Fruit fly (Drosophila melanogaster) whole organism, adult: ENCODE data around the gene CG10280.

Experiments
- CG11617 ChIP-seq: fragments of 200-800 bp; sonication (Bioruptor generic); optimal IDR thresholded peaks from 2 replicates; lab custom pipeline; 2017; ENCODE audit warnings: mild to moderate bottlenecking, missing biosample characterization, missing genetic modification reagents, missing genetic modification characterization
- CG14711 ChIP-seq: fragments of 200-800 bp; sonication (Bioruptor generic); optimal IDR thresholded peaks from 2 replicates; lab custom pipeline; 2018; ENCODE audit warnings: missing biosample characterization, mild to moderate bottlenecking, missing genetic modification characterization, moderate library complexity
- CG1620 ChIP-seq: fragments of 200-800 bp; sonication (Bioruptor generic); optimal IDR thresholded peaks from 2 replicates; lab custom pipeline; 2016; ENCODE audit warnings: missing biosample characterization, missing genetic modification characterization
- CG33017 ChIP-seq: fragments of 200-800 bp; sonication (Bioruptor generic); optimal IDR thresholded peaks from 2 replicates; lab custom pipeline; 2018; ENCODE audit warnings: missing biosample characterization, mild to moderate bottlenecking, missing genetic modification characterization, moderate library complexity
- CG7045 ChIP-seq: fragments of 200-800 bp; sonication (Bioruptor generic); optimal IDR thresholded peaks from 2 replicates; lab custom pipeline; 2017; ENCODE audit warnings: missing biosample characterization, mild to moderate bottlenecking, missing genetic modification characterization
- CG7101 ChIP-seq: fragments of 200-800 bp; sonication (Bioruptor generic); optimal IDR thresholded peaks from 2 replicates; lab custom pipeline; 2018; ENCODE audit warnings: missing biosample characterization, mild to moderate bottlenecking, missing genetic modification characterization, moderate library complexity
- Hr96 ChIP-seq: fragments of 200-800 bp; sonication (Bioruptor generic); optimal IDR thresholded peaks from 2 replicates; lab custom pipeline; 2016; ENCODE audit warnings: missing biosample characterization, missing genetic modification characterization
- Mnt ChIP-seq: fragments of 200-800 bp; sonication (Bioruptor generic); optimal IDR thresholded peaks from 2 replicates; lab custom pipeline; 2016; ENCODE audit warnings: missing biosample characterization, mild to moderate bottlenecking, missing genetic modification characterization
- cic ChIP-seq: fragments of 200-800 bp; sonication (Bioruptor generic); optimal IDR thresholded peaks from 2 replicates; lab custom pipeline; 2017; ENCODE audit warnings: missing biosample characterization, mild to moderate bottlenecking, missing genetic modification characterization, moderate library complexity
- kay ChIP-seq: fragments of 200-800 bp; sonication (Bioruptor generic); peaks from one replicate; lab custom pipeline; 2016; ENCODE audit warnings: missing biosample characterization, missing genetic modification characterization, borderline replicate concordance
- ovo ChIP-seq: fragments of 200-800 bp; sonication (Bioruptor generic); optimal IDR thresholded peaks from 2 replicates; lab custom pipeline; 2016; ENCODE audit warnings: missing biosample characterization, missing genetic modification characterization
- pad ChIP-seq: fragments of 200-800 bp; sonication (Bioruptor generic); optimal IDR thresholded peaks from 3 replicates; lab custom pipeline; 2017; ENCODE audit warnings: missing biosample characterization, missing genetic modification characterization, mild to moderate bottlenecking, moderate library complexity, missing genetic modification reagents

dm6 chr3R:6006595-6006994 lies 5.1 kb downstream of the CG10280 start:
- TF ChIP-seq kay (GFP tag; lab: Kevin White, UChicago) (no peak), CG1620 (GFP tag; lab: Kevin White, UChicago) (no peak), Mnt (GFP tag; lab: Kevin White, UChicago) (no peak), CG33017 (tag; lab: Kevin White, UChicago) (no peak), CG11617 (GFP tag; lab: Kevin White, UChicago) (no peak), Hr96 (no peak), pad (GFP tag; lab: Kevin White, UChicago) (no peak), CG14711 (tag; lab: Kevin White, UChicago) (no peak), ovo (GFP tag; lab: Kevin White, UChicago) (no peak), CG7101 (tag; lab: Kevin White, UChicago) (no peak), cic (GFP tag; lab: Kevin White, UChicago) (no peak), CG7045 (no peak)
